Worm (Caenorhabditis elegans) whole organism, L3 larva: ENCODE data around the gene M142.8.

Experiments
- nhr-76 ChIP-seq: fragments of 150-350 bp; sonication (generic microtip); optimal IDR thresholded peaks from 5 replicates; lab custom pipeline; 2014; ENCODE audit warnings: missing biosample characterization, missing genetic modification characterization
- nhr-77 ChIP-seq: fragments of 150-350 bp; optimal IDR thresholded peaks from 2 replicates; lab custom pipeline; 2014; ENCODE audit warnings: missing biosample characterization, missing genetic modification characterization

ce11 chrIII:10921474-10921873 lies 12.0 kb upstream of the M142.8 start:
- no peak for TF ChIP-seq nhr-77 (tag; lab: Kevin White, UChicago)
- no peak for TF ChIP-seq nhr-76 (tag; lab: Kevin White, UChicago)
